Worm (Caenorhabditis elegans) whole organism, L1 larva: ENCODE measurements around the gene Y27F2A.10.
"Not testable (repeated sequence)": the region's sequence is repeated elsewhere in the genome, so short reads cannot be mapped to it uniquely, and the experiment has no call there.

Experiments used
- C16A3.4 ChIP-seq: fragments of 150-350 bp; optimal IDR thresholded peaks from 2 replicates; lab custom pipeline; 2014; ENCODE audit warnings: missing biosample characterization, missing genetic modification characterization
- C34B4.2 ChIP-seq: sonication (generic microtip); optimal IDR thresholded peaks from 2 replicates; lab custom pipeline; 2017; ENCODE audit warnings: mild to moderate bottlenecking, missing genetic modification characterization, missing compliant biosample characterization
- F16B12.6 ChIP-seq: fragments of 150-350 bp; optimal IDR thresholded peaks from 2 replicates; lab custom pipeline; 2014; ENCODE audit warnings: missing biosample characterization, missing genetic modification characterization
- aha-1 ChIP-seq: fragments of 150-350 bp; optimal IDR thresholded peaks from 2 replicates; lab custom pipeline; 2014; ENCODE audit warnings: missing biosample characterization, missing genetic modification characterization
- aly-2 ChIP-seq: fragments of 150-350 bp; optimal IDR thresholded peaks from 2 replicates; lab custom pipeline; 2014; ENCODE audit warnings: missing biosample characterization, missing genetic modification characterization
- ama-1 ChIP-seq: fragments of 150-350 bp; optimal IDR thresholded peaks from 2 replicates; lab custom pipeline; 2014
- ceh-63 ChIP-seq: fragments of 200-800 bp; sonication (Bioruptor generic); optimal IDR thresholded peaks from 2 replicates; lab custom pipeline; 2018; ENCODE audit warnings: mild to moderate bottlenecking, missing genetic modification characterization, missing compliant biosample characterization
- ceh-82 ChIP-seq, 3 experiments: fragments of 150-350 bp in 1 of 3; sonication (generic microtip) in 2 of 3; optimal IDR thresholded peaks; 2 replicates each; lab custom pipeline; 2014 to 2017; ENCODE audit warnings: missing biosample characterization in 3 of 3, missing genetic modification characterization in 3 of 3
- ceh-88 ChIP-seq: fragments of 200-800 bp; sonication (Bioruptor generic); IDR thresholded peaks from 2 replicates; pipeline ENCODE4 v1.3.6; 2022; ENCODE audit warnings: missing genetic modification characterization, missing compliant biosample characterization
- ceh-90 ChIP-seq: sonication (generic microtip); optimal IDR thresholded peaks from 2 replicates; lab custom pipeline; 2016; ENCODE audit warnings: missing genetic modification characterization, missing compliant biosample characterization
- egl-27 ChIP-seq, 2 experiments: fragments of 150-350 bp in 1 of 2; sonication (generic microtip); optimal IDR thresholded peaks; 3 replicates each; lab custom pipeline; 2017 to 2018; ENCODE audit warnings: missing biosample characterization in 2 of 2, missing genetic modification characterization in 2 of 2, missing genetic modification reagents in 2 of 2
- elt-3 ChIP-seq, 6 experiments: fragments of 150-350 bp in 1 of 6; sonication (generic microtip); optimal IDR thresholded peaks; 2 replicates each; lab custom pipeline; 2017 to 2018; ENCODE audit warnings: missing biosample characterization in 6 of 6, missing genetic modification characterization in 6 of 6, inconsistent platforms in 1 of 6
- fkh-10 ChIP-seq: sonication (generic microtip); optimal IDR thresholded peaks from 2 replicates; lab custom pipeline; 2017; ENCODE audit warnings: missing biosample characterization, missing genetic modification reagents, missing genetic modification characterization
- fkh-8 ChIP-seq: sonication (generic microtip); optimal IDR thresholded peaks from 2 replicates; lab custom pipeline; 2016; ENCODE audit warnings: mild to moderate bottlenecking, missing genetic modification characterization, missing compliant biosample characterization
- grh-1 ChIP-seq: fragments of 200-800 bp; sonication (Bioruptor generic); IDR thresholded peaks from 2 replicates; pipeline ENCODE4 v1.3.6; 2022; ENCODE audit warnings: missing genetic modification reagents, missing genetic modification characterization, missing compliant biosample characterization
- lin-15B ChIP-seq: fragments of 150-350 bp; sonication (generic microtip); optimal IDR thresholded peaks from 3 replicates; lab custom pipeline; 2014; ENCODE audit warnings: missing biosample characterization, missing genetic modification characterization
- lin-35 ChIP-seq, 2 experiments: fragments of 150-350 bp; optimal IDR thresholded peaks; 2 replicates each; lab custom pipeline; 2014; ENCODE audit warnings: missing biosample characterization in 2 of 2, missing genetic modification characterization in 2 of 2, missing genetic modification reagents in 2 of 2
- lin-39 ChIP-seq: fragments of 150-350 bp; optimal IDR thresholded peaks from 2 replicates; lab custom pipeline; 2014; ENCODE audit warnings: missing biosample characterization, missing genetic modification reagents, missing genetic modification characterization
- lir-3 ChIP-seq: sonication (generic microtip); optimal IDR thresholded peaks from 2 replicates; lab custom pipeline; 2016; ENCODE audit warnings: mild to moderate bottlenecking, missing genetic modification characterization, moderate library complexity, missing compliant biosample characterization; ENCODE audit not compliant: poor library complexity
- lsy-2 ChIP-seq, 2 experiments: fragments of 150-350 bp; optimal IDR thresholded peaks; 2 replicates each; lab custom pipeline; 2014; ENCODE audit warnings: missing biosample characterization in 2 of 2, missing genetic modification characterization in 2 of 2
- mab-9 ChIP-seq: fragments of 200-800 bp; sonication (Bioruptor generic); IDR thresholded peaks from 2 replicates; pipeline ENCODE4 v1.3.6; 2022; ENCODE audit warnings: missing genetic modification reagents, missing genetic modification characterization, missing compliant biosample characterization
- mef-2 ChIP-seq: fragments of 150-350 bp; optimal IDR thresholded peaks from 2 replicates; lab custom pipeline; 2014; ENCODE audit warnings: missing biosample characterization, missing genetic modification characterization
- nhr-11 ChIP-seq: fragments of 150-350 bp; optimal IDR thresholded peaks from 2 replicates; lab custom pipeline; 2014; ENCODE audit warnings: missing biosample characterization, missing genetic modification characterization
- nhr-19 ChIP-seq: fragments of 200-800 bp; sonication (Bioruptor generic); conservative IDR thresholded peaks from 2 replicates; pipeline ENCODE4 v1.3.6; 2022; ENCODE audit warnings: missing genetic modification characterization, missing compliant biosample characterization
- nhr-20 ChIP-seq: sonication (generic microtip); optimal IDR thresholded peaks from 2 replicates; lab custom pipeline; 2016; ENCODE audit warnings: mild to moderate bottlenecking, missing genetic modification characterization, missing compliant biosample characterization
- nhr-28 ChIP-seq: fragments of 150-350 bp; optimal IDR thresholded peaks from 2 replicates; lab custom pipeline; 2014; ENCODE audit warnings: missing biosample characterization, missing genetic modification characterization
- nhr-47 ChIP-seq: sonication (generic microtip); optimal IDR thresholded peaks from 2 replicates; lab custom pipeline; 2016; ENCODE audit warnings: mild to moderate bottlenecking, missing genetic modification characterization, moderate library complexity, missing compliant biosample characterization
- nhr-71 ChIP-seq: sonication (generic microtip); optimal IDR thresholded peaks from 2 replicates; lab custom pipeline; 2016; ENCODE audit warnings: mild to moderate bottlenecking, missing genetic modification characterization, moderate library complexity, missing compliant biosample characterization
- nhr-77 ChIP-seq: fragments of 150-350 bp; optimal IDR thresholded peaks from 2 replicates; lab custom pipeline; 2014; ENCODE audit warnings: missing biosample characterization, missing genetic modification characterization
- nhr-90 ChIP-seq: sonication (generic microtip); optimal IDR thresholded peaks from 2 replicates; lab custom pipeline; 2016; ENCODE audit warnings: mild to moderate bottlenecking, missing genetic modification characterization, missing compliant biosample characterization; ENCODE audit not compliant: poor library complexity
- pax-3 ChIP-seq: fragments of 200-800 bp; sonication (Bioruptor generic); optimal IDR thresholded peaks from 2 replicates; lab custom pipeline; 2018; ENCODE audit warnings: mild to moderate bottlenecking, missing genetic modification characterization, moderate library complexity, missing compliant biosample characterization
- pqm-1 ChIP-seq: sonication (generic microtip); optimal IDR thresholded peaks from 3 replicates; lab custom pipeline; 2017; ENCODE audit warnings: missing biosample characterization, missing genetic modification characterization
- skn-1 ChIP-seq: fragments of 150-350 bp; optimal IDR thresholded peaks from 2 replicates; lab custom pipeline; 2014; ENCODE audit warnings: missing biosample characterization, missing genetic modification characterization
- snpc-4 ChIP-seq: fragments of 150-350 bp; optimal IDR thresholded peaks from 2 replicates; lab custom pipeline; 2014; ENCODE audit warnings: missing biosample characterization, missing genetic modification characterization
- sox-4 ChIP-seq: sonication (generic microtip); optimal IDR thresholded peaks from 2 replicates; lab custom pipeline; 2016; ENCODE audit warnings: missing genetic modification characterization, missing compliant biosample characterization
- sup-37 ChIP-seq: fragments of 200-800 bp; sonication (Bioruptor generic); optimal IDR thresholded peaks from 2 replicates; lab custom pipeline; 2018; ENCODE audit warnings: mild to moderate bottlenecking, missing genetic modification characterization, missing compliant biosample characterization
- tlp-1 ChIP-seq: fragments of 150-350 bp; optimal IDR thresholded peaks from 2 replicates; lab custom pipeline; 2014; ENCODE audit warnings: missing biosample characterization, missing genetic modification characterization
- unc-30 ChIP-seq: sonication (generic microtip); optimal IDR thresholded peaks from 2 replicates; lab custom pipeline; 2017; ENCODE audit warnings: missing biosample characterization, missing genetic modification characterization
- unc-62 ChIP-seq: fragments of 150-350 bp; optimal IDR thresholded peaks from 2 replicates; lab custom pipeline; 2014; ENCODE audit warnings: missing biosample characterization, missing genetic modification reagents, missing genetic modification characterization
- unc-98 ChIP-seq: fragments of 200-800 bp; sonication (Bioruptor generic); IDR thresholded peaks from 2 replicates; pipeline ENCODE4 v1.3.6; 2022; ENCODE audit warnings: missing genetic modification characterization, missing compliant biosample characterization
- xbp-1 ChIP-seq: sonication (generic microtip); optimal IDR thresholded peaks from 2 replicates; lab custom pipeline; 2016; ENCODE audit warnings: missing genetic modification characterization, missing compliant biosample characterization
- zag-1 ChIP-seq: fragments of 150-350 bp; optimal IDR thresholded peaks from 2 replicates; lab custom pipeline; 2014; ENCODE audit warnings: missing biosample characterization, missing genetic modification characterization

Y27F2A.10 gene

ce11 chrII:3202519-3202918 lies 30.4 kb upstream of the Y27F2A.10 start, which contains the start of gene sri-53:
sri-53 (minus strand) TSS chrII:3202619.
- TF ChIP-seq unc-98 (GFP tag; lab: Robert Waterston, UW) (no peak), nhr-11 (tag; lab: Kevin White, UChicago) (no peak), lsy-2 (tag; optimal IDR thresholded peaks at IDR 0.05; lab: Kevin White, UChicago) (no peak), pqm-1 (no peak), grh-1 (GFP tag; lab: Robert Waterston, UW) (no peak), fkh-10 (GFP tag; lab: Kevin White, UChicago) (no peak), unc-62 (GFP tag; lab: Kevin White, UChicago) (no peak), nhr-47 (tag; lab: Kevin White, UChicago) (no peak), sup-37 (GFP tag; lab: Kevin White, UChicago) (no peak), lir-3 (no peak), mab-9 (GFP tag; lab: Robert Waterston, UW) (no peak), skn-1 (tag; lab: Kevin White, UChicago) (no peak), nhr-20 (tag; lab: Kevin White, UChicago) (no peak), unc-30 (tag; lab: Kevin White, UChicago) (no peak), nhr-19 (no peak), ceh-63 (GFP tag; lab: Kevin White, UChicago) (no peak), ama-1 (lab: Kevin White, UChicago) (no peak), xbp-1 (no peak)
- TF ChIP-seq, all 84 proteins: peak for 0

- TF ChIP-seq pax-3, F16B12.6, nhr-77 (tag; lab: Kevin White, UChicago): not testable (repeated sequence)
These were observed 29.2 kb upstream of the Y27F2A.10 start, which contains the start of gene sri-48 for ce11 chrII:3201242-3201641. sri-48 (minus strand) TSS chrII:3201342.

- no peak for TF ChIP-seq nhr-47 (tag; lab: Kevin White, UChicago)
- TF ChIP-seq F16B12.6 (tag; lab: Kevin White, UChicago) = no peak
- no peak for TF ChIP-seq snpc-4 (tag; lab: Kevin White, UChicago)
- no peak for TF ChIP-seq ceh-90 (tag; lab: Kevin White, UChicago)
- no peak for TF ChIP-seq nhr-28 (tag; lab: Kevin White, UChicago)
- TF ChIP-seq lin-15B (tag; lab: Kevin White, UChicago) = no peak
- no peak for TF ChIP-seq tlp-1
- no peak for TF ChIP-seq lin-39 (tag; lab: Kevin White, UChicago)
- no peak for TF ChIP-seq fkh-8 (tag; lab: Kevin White, UChicago)
- no peak for TF ChIP-seq unc-98 (GFP tag; lab: Robert Waterston, UW)
- TF ChIP-seq ceh-82 (tag; optimal IDR thresholded peaks at IDR 0.05; lab: Kevin White, UChicago) = no peak
- TF ChIP-seq mef-2 = no peak
- TF ChIP-seq fkh-10 (GFP tag; lab: Kevin White, UChicago) = no peak
- TF ChIP-seq sox-4 (tag; lab: Kevin White, UChicago) = no peak
These were observed 26.9 kb upstream of the Y27F2A.10 start, which contains the start of gene sri-51 for ce11 chrII:3198998-3199397. sri-51 (minus strand) TSS chrII:3199098.

DNA sequence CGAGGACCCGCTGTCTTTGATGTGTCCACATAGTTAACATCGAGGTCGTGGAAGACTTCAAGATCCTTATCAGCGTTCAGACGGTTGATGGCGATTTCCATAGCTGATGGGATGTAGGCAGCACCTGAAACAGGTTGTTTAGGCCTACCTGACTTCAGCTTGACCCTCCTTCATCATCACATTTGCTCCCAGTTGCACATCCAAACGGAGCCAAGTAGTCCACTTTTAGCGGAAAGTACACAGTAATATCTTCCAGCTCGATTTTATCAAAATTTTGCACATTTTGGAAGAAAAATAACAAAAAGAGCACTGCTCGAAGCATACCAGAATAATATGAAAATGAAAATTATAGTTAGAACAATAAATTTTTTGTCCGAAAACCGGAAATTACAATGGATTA lies 24.9 kb upstream of the Y27F2A.10 start, which contains the start of gene gcy-15:
gcy-15 (minus strand) TSS at position 101 of the 400 bp plus-strand sequence.
- TF ChIP-seq nhr-90 (tag; lab: Kevin White, UChicago) (no peak), unc-30 (tag; lab: Kevin White, UChicago) (no peak), elt-3 (tag; optimal IDR thresholded peaks at IDR 0.05; lab: Kevin White, UChicago) (no peak), aly-2 (tag; lab: Kevin White, UChicago) (no peak), pax-3 (tag; lab: Kevin White, UChicago) (no peak), ceh-63 (GFP tag; lab: Kevin White, UChicago) (no peak), ceh-88 (no peak), mef-2 (no peak), lin-35 (GFP tag; optimal IDR thresholded peaks at IDR 0.05; lab: Kevin White, UChicago) (no peak), zag-1 (tag; lab: Kevin White, UChicago) (no peak), C16A3.4 (no peak), egl-27 (tag; optimal IDR thresholded peaks at IDR 0.05; lab: Kevin White, UChicago) (no peak), aha-1 (tag; lab: Kevin White, UChicago) (no peak), mab-9 (GFP tag; lab: Robert Waterston, UW) (no peak), F16B12.6 (tag; lab: Kevin White, UChicago) (no peak), nhr-47 (tag; lab: Kevin White, UChicago) (no peak), nhr-20 (tag; lab: Kevin White, UChicago) (no peak), C34B4.2 (tag; lab: Kevin White, UChicago) (no peak), nhr-71 (tag; lab: Kevin White, UChicago) (no peak)
